Worm (Caenorhabditis elegans): ENCODE data around the gene prdx-3.
A peak's percentile ranks its signal among the peaks of the same experiment; 100 is the strongest.

ce11 chrIII:4448029-4448428 lies 40.8 kb downstream of the prdx-3 start:
- no peak for TF ChIP-seq ttx-3 (tag; optimal IDR thresholded peaks at IDR 0.05)
- TF ChIP-seq lim-6 (tag; optimal IDR thresholded peaks at IDR 0.05), result no peak
- TF ChIP-seq sox-2 (GFP tag; IDR thresholded peaks at IDR 0.05), result no peak
- TF ChIP-seq ama-1 (optimal IDR thresholded peaks at IDR 0.05), result no peak
- no peak for TF ChIP-seq nfya-1 (tag; optimal IDR thresholded peaks at IDR 0.05)
- no peak for TF ChIP-seq unc-86 (tag; optimal IDR thresholded peaks at IDR 0.05)
- TF ChIP-seq ceh-19 (GFP tag; optimal IDR thresholded peaks at IDR 0.05), result no peak
- no peak for TF ChIP-seq fax-1 (tag; optimal IDR thresholded peaks at IDR 0.05)
- TF ChIP-seq C08G9.2 (tag; optimal IDR thresholded peaks at IDR 0.05), result no peak
- no peak for TF ChIP-seq dmd-4 (tag; optimal IDR thresholded peaks at IDR 0.05; ENCODE audit: borderline replicate concordance)
- TF ChIP-seq nhr-11 (tag; optimal IDR thresholded peaks at IDR 0.05), result no peak
- TF ChIP-seq unc-55 (GFP tag; optimal IDR thresholded peaks at IDR 0.05), result peak; percentile 53
- no peak for TF ChIP-seq K09A11.1 (tag; optimal IDR thresholded peaks at IDR 0.05; ENCODE audit: insufficient read depth)
- no peak for TF ChIP-seq hlh-15 (tag; optimal IDR thresholded peaks at IDR 0.05)
